Fruit fly (Drosophila melanogaster) whole organism, pupa: Measurements from ENCODE around the gene Klp67A.
A peak's percentile ranks its signal among the peaks of the same experiment; 100 is the strongest.

Experiments used
- CG10348 ChIP-seq: fragments of 200-800 bp; sonication (Bioruptor generic); IDR thresholded peaks from 2 replicates; pipeline ENCODE4 v1.3.6; 2022; ENCODE audit warnings: missing biosample characterization, missing genetic modification characterization
- CG12605 ChIP-seq: fragments of 200-800 bp; sonication (Bioruptor generic); IDR thresholded peaks from 2 replicates; pipeline ENCODE4 v1.3.6; 2022; ENCODE audit warnings: missing biosample characterization, missing genetic modification characterization
- CG13204 ChIP-seq: fragments of 200-800 bp; sonication (Bioruptor generic); optimal IDR thresholded peaks from 2 replicates; lab custom pipeline; 2018; ENCODE audit warnings: missing biosample characterization, mild to moderate bottlenecking, missing genetic modification characterization, moderate library complexity
- CG14655 ChIP-seq: fragments of 200-800 bp; sonication (Bioruptor generic); optimal IDR thresholded peaks from 3 replicates; lab custom pipeline; 2017; ENCODE audit warnings: mild to moderate bottlenecking, missing biosample characterization, missing genetic modification reagents, missing genetic modification characterization
- CG15710 ChIP-seq: fragments of 200-800 bp; sonication (Bioruptor generic); optimal IDR thresholded peaks from 2 replicates; lab custom pipeline; 2018; ENCODE audit warnings: missing biosample characterization, mild to moderate bottlenecking, missing genetic modification characterization, moderate library complexity
- CG17806 ChIP-seq: fragments of 200-800 bp; sonication (Bioruptor generic); optimal IDR thresholded peaks from 2 replicates; lab custom pipeline; 2018; ENCODE audit warnings: missing biosample characterization, mild to moderate bottlenecking, missing genetic modification characterization, moderate library complexity
- CG32121 ChIP-seq: fragments of 200-800 bp; sonication (Bioruptor generic); IDR thresholded peaks from 2 replicates; pipeline ENCODE4 v1.3.6; 2022; ENCODE audit warnings: missing biosample characterization, missing genetic modification characterization
- CG34367 ChIP-seq: fragments of 200-800 bp; sonication (Bioruptor generic); optimal IDR thresholded peaks from 2 replicates; lab custom pipeline; 2018; ENCODE audit warnings: missing biosample characterization, mild to moderate bottlenecking, missing genetic modification characterization
- CG4496 ChIP-seq: fragments of 200-800 bp; sonication (Bioruptor generic); IDR thresholded peaks from 3 replicates; pipeline ENCODE4 v1.3.6; 2022; ENCODE audit warnings: missing biosample characterization, missing genetic modification characterization
- CG8159 ChIP-seq: fragments of 200-800 bp; sonication (Bioruptor generic); optimal IDR thresholded peaks from 3 replicates; lab custom pipeline; 2018; ENCODE audit warnings: missing biosample characterization, mild to moderate bottlenecking, missing genetic modification characterization, moderate library complexity
- CG8301 ChIP-seq: fragments of 200-800 bp; sonication (Bioruptor generic); optimal IDR thresholded peaks from 2 replicates; lab custom pipeline; 2018; ENCODE audit warnings: missing biosample characterization, mild to moderate bottlenecking, missing genetic modification characterization
- CG9948 ChIP-seq: fragments of 200-800 bp; sonication (Bioruptor generic); optimal IDR thresholded peaks from 2 replicates; lab custom pipeline; 2018; ENCODE audit warnings: missing biosample characterization, mild to moderate bottlenecking, missing genetic modification characterization, moderate library complexity
- D1 ChIP-seq: fragments of 200-800 bp; sonication (Bioruptor generic); optimal IDR thresholded peaks from 2 replicates; lab custom pipeline; 2018; ENCODE audit warnings: missing biosample characterization, mild to moderate bottlenecking, missing genetic modification characterization, moderate library complexity
- EcR ChIP-seq: fragments of 200-800 bp; sonication (Bioruptor generic); optimal IDR thresholded peaks from 3 replicates; lab custom pipeline; 2019; ENCODE audit warnings: missing biosample characterization, missing genetic modification characterization, mild to moderate bottlenecking, moderate library complexity, missing genetic modification reagents
- Ets98B ChIP-seq: fragments of 200-800 bp; sonication (Bioruptor generic); IDR thresholded peaks from 2 replicates; pipeline ENCODE4 v1.3.6; 2022; ENCODE audit warnings: missing biosample characterization, missing genetic modification characterization
- Pif1A ChIP-seq: fragments of 200-800 bp; sonication (Bioruptor generic); optimal IDR thresholded peaks from 3 replicates; lab custom pipeline; 2016; ENCODE audit warnings: missing biosample characterization, missing genetic modification characterization
- Pif1B ChIP-seq: fragments of 200-800 bp; sonication (Bioruptor generic); optimal IDR thresholded peaks from 3 replicates; lab custom pipeline; 2016; ENCODE audit warnings: missing biosample characterization, missing genetic modification characterization
- Snoo ChIP-seq: fragments of 200-800 bp; sonication (Bioruptor generic); optimal IDR thresholded peaks from 3 replicates; lab custom pipeline; 2017; ENCODE audit warnings: missing biosample characterization, mild to moderate bottlenecking, missing genetic modification characterization, inconsistent platforms
- fd96Ca ChIP-seq: fragments of 200-800 bp; sonication (Bioruptor generic); IDR thresholded peaks from 3 replicates; pipeline ENCODE4 v1.3.6; 2022; ENCODE audit warnings: missing biosample characterization, missing genetic modification characterization
- gl ChIP-seq: fragments of 200-800 bp; sonication (Bioruptor generic); optimal IDR thresholded peaks from 2 replicates; lab custom pipeline; 2018; ENCODE audit warnings: missing biosample characterization, mild to moderate bottlenecking, missing genetic modification characterization
- rn ChIP-seq: fragments of 200-800 bp; sonication (Bioruptor generic); IDR thresholded peaks from 2 replicates; pipeline ENCODE4 v1.3.6; 2022; ENCODE audit warnings: missing biosample characterization, missing genetic modification characterization

The Klp67A gene

DNA sequence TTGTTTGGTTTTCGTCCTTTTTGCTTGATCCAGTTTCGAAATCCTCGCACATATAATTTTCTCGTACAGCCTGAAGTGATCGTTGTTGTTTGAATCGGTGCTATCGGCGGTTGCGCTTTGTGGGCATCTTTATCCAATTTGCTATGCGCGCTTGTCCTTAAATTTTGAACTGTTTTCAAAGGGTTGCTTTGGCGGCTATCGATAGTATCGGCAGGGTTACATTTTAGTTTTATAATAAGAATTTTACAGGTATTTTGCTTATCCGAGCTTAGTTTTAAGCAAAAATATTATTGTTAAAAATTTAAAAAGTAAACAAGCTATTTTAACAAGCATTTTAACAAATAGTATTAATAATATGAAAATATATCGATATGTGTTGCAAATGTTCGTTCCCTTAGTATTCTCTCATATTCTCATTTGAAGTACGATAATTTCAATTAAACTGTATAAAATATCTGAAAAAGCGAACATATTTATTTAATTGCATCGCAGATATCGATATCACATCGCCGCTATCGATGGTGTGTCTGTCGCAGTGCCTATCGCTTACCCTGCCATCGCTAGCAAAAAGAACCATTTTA, at the start of gene Klp67A, which contains the start of gene CG4452:
TSS of gene Klp67A (minus strand) at position 197 of the 581 bp plus-strand sequence.
TSS of gene CG4452 (plus strand) at position 528 of the 581 bp plus-strand sequence.
- TF ChIP-seq CG9948 (tag; lab: Kevin White, UChicago): no peak
- no peak for TF ChIP-seq CG10348 (GFP tag; lab: Robert Waterston, UW)
- TF ChIP-seq Ets98B (GFP tag; lab: Robert Waterston, UW): no peak
- TF ChIP-seq Pif1A (GFP tag; lab: Kevin White, UChicago): no peak
- no peak for TF ChIP-seq fd96Ca (GFP tag; lab: Robert Waterston, UW)
- no peak for TF ChIP-seq CG8301 (tag; lab: Kevin White, UChicago)
- no peak for TF ChIP-seq CG13204 (GFP tag; lab: Kevin White, UChicago)
- no peak for TF ChIP-seq Pif1B (GFP tag; lab: Kevin White, UChicago)
- TF ChIP-seq D1: no peak
- TF ChIP-seq rn: no peak
- TF ChIP-seq Snoo (tag; lab: Kevin White, UChicago): no peak
- TF ChIP-seq CG17806 (tag; lab: Kevin White, UChicago): no peak
- TF ChIP-seq CG14655 (GFP tag; lab: Kevin White, UChicago): no peak
- no peak for TF ChIP-seq CG15710 (tag; lab: Kevin White, UChicago)
- no peak for TF ChIP-seq CG8159
- TF ChIP-seq CG34367: no peak
- TF ChIP-seq CG12605 (GFP tag; lab: Robert Waterston, UW): no peak

DNA sequence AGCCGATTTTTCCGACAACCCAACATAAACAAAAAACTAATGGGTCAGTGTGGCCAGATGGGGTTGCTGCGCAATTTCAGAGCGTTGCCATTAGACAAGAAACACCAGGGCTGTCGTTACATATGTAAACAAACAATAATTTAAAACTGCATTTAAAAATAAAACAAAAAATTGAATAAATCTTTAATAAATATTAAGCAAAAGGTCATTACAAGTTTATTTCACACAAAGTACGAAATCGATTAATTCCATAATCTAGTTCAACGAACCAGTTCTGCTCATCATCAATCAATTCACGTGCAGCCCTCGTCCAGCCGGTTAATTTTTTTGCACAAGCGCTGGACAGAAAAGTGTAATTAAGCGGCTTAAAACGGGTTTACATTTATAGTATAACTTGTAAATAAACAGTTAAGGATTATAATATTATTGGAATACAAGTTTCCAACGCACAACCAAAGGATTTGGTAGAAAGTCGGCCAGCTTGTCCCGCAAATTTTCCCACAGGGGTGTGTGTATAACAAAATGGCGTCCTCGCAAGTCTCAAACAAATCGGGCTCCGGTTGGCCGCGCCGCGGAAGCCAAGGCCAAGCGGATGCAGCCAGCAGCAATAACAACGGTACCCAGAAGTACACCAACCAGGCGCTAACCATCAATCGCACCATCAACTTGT, 44.0 kb upstream of the Klp67A start, which contains the start of the genes CG4022 and Cpsf5:
TSS of gene CG4022 (minus strand) at position 79 of the 670 bp plus-strand sequence.
TSS of gene Cpsf5 (plus strand) at position 285 of the 670 bp plus-strand sequence.
- peak; percentile 64 for TF ChIP-seq EcR (GFP tag; lab: Kevin White, UChicago)
- TF ChIP-seq CG14655 (GFP tag; lab: Kevin White, UChicago): no peak
- TF ChIP-seq fd96Ca (GFP tag; lab: Robert Waterston, UW): peak; percentile 65; the same call in 2 of the 3 replicates
- peak; percentile 61 for TF ChIP-seq CG17806 (tag; lab: Kevin White, UChicago)
- TF ChIP-seq Pif1B (GFP tag; lab: Kevin White, UChicago): peak; percentile 57
- TF ChIP-seq CG8159: peak; percentile 61
- peak; percentile 75; the same call in 2 of the 3 replicates for TF ChIP-seq CG4496 (GFP tag; lab: Robert Waterston, UW)
- no peak for TF ChIP-seq gl (tag; lab: Kevin White, UChicago)
- TF ChIP-seq CG12605 (GFP tag; lab: Robert Waterston, UW): peak; percentile 60
- TF ChIP-seq rn: 0 out of 2 replicates have a peak, but pooled peaks have one; percentile 7
- TF ChIP-seq Pif1A (GFP tag; lab: Kevin White, UChicago): peak; percentile 59
- no peak for TF ChIP-seq D1
- peak; percentile 76 for TF ChIP-seq CG15710 (tag; lab: Kevin White, UChicago)
- no peak for TF ChIP-seq CG13204 (GFP tag; lab: Kevin White, UChicago)
- peak; percentile 36 for TF ChIP-seq CG8301 (tag; lab: Kevin White, UChicago)
- TF ChIP-seq Snoo (tag; lab: Kevin White, UChicago): peak; percentile 51
- TF ChIP-seq Ets98B (GFP tag; lab: Robert Waterston, UW): peak; percentile 61
- peak; percentile 70 for TF ChIP-seq CG32121 (GFP tag; lab: Robert Waterston, UW)
- peak; percentile 52 for TF ChIP-seq CG34367
- no peak for TF ChIP-seq CG10348 (GFP tag; lab: Robert Waterston, UW)
- peak; percentile 64 for TF ChIP-seq CG9948 (tag; lab: Kevin White, UChicago)

DNA sequence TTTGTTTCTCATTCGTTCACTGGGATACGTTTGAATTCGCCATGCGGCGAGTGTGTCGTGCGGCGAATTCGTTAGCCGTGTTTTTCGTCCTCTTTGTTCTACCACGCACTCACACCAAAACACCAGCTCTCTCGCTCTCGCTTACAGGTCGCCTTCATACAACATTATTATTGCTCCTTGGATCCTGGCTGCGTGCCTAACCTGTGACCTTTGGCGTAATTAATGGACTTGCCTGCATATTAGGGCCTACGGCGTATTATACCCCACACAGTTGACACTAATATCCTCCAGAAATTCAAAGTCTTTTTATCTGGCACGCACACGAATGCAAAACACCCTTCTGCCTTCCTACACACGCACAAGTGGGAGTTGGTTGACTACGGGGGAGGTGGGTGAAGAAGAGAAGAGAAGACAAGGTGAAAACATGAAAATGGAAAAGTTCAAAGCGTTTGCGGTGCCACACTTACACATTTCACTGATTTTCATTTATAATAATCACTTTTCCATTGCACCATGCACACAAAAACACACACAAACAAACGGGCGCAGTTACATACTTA, 43.3 kb upstream of the Klp67A start:
- TF ChIP-seq CG10348 (GFP tag; lab: Robert Waterston, UW): no peak
- no peak for TF ChIP-seq Ets98B (GFP tag; lab: Robert Waterston, UW)

DNA sequence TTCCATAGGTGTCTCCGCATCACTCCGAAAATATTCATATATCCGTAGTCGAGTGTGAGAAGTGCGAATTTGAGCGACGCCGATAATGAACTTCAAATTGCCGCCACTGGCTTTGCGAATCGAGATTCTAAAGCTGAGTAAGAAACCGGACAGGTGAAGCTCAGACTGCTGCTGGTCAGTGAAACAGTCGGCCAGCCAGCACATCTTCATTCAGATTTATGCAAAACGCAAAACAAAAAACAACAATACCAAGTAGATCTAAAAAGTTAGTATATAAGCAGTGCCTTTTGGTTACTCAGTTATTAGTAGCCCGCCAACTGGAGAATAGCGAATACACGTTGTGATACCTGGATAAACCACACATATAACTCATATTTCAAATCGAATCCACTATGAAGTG, 37.7 kb upstream of the Klp67A start, which contains the start of gene Cpr67B:
TSS of gene Cpr67B (plus strand) at position 301 of the 400 bp plus-strand sequence.
- TF ChIP-seq gl (tag; lab: Kevin White, UChicago): no peak
- TF ChIP-seq CG15710 (tag; lab: Kevin White, UChicago): no peak
- TF ChIP-seq CG13204 (GFP tag; lab: Kevin White, UChicago): no peak
- TF ChIP-seq Pif1A (GFP tag; lab: Kevin White, UChicago): no peak
- TF ChIP-seq CG10348 (GFP tag; lab: Robert Waterston, UW): no peak
- TF ChIP-seq CG8159: no peak
- no peak for TF ChIP-seq Pif1B (GFP tag; lab: Kevin White, UChicago)
- TF ChIP-seq CG9948 (tag; lab: Kevin White, UChicago): no peak
- no peak for TF ChIP-seq Ets98B (GFP tag; lab: Robert Waterston, UW)
- TF ChIP-seq EcR (GFP tag; lab: Kevin White, UChicago): no peak
- no peak for TF ChIP-seq D1
- TF ChIP-seq CG8301 (tag; lab: Kevin White, UChicago): no peak
- TF ChIP-seq CG17806 (tag; lab: Kevin White, UChicago): no peak
- TF ChIP-seq CG14655 (GFP tag; lab: Kevin White, UChicago): no peak
- no peak for TF ChIP-seq fd96Ca (GFP tag; lab: Robert Waterston, UW)
- TF ChIP-seq Snoo (tag; lab: Kevin White, UChicago): no peak
- TF ChIP-seq, all 21 proteins: peak for 0
